Fruit fly (Drosophila melanogaster) whole organism, embryonic: ENCODE measurements around the gene CG7352.

Experiments
- CG10147 ChIP-seq: fragments of 200-800 bp; sonication (Bioruptor generic); optimal IDR thresholded peaks from 2 replicates; lab custom pipeline; 2019; ENCODE audit warnings: missing biosample characterization, mild to moderate bottlenecking, missing genetic modification characterization, moderate library complexity
- CG10979 ChIP-seq: fragments of 200-800 bp; sonication (Bioruptor generic); optimal IDR thresholded peaks from 2 replicates; lab custom pipeline; 2018; ENCODE audit warnings: missing biosample characterization, mild to moderate bottlenecking, missing genetic modification characterization, moderate library complexity
- CG11695 ChIP-seq: fragments of 200-800 bp; sonication (Bioruptor generic); IDR thresholded peaks from 3 replicates; pipeline ENCODE4 v1.3.6; 2022; ENCODE audit warnings: missing biosample characterization, missing genetic modification characterization
- CG12155 ChIP-seq: fragments of 200-800 bp; sonication (Bioruptor generic); optimal IDR thresholded peaks from 3 replicates; lab custom pipeline; 2016; ENCODE audit warnings: missing biosample characterization, missing genetic modification characterization
- CG12219 ChIP-seq: fragments of 200-800 bp; sonication (Bioruptor generic); optimal IDR thresholded peaks from 3 replicates; lab custom pipeline; 2018; ENCODE audit warnings: missing biosample characterization, mild to moderate bottlenecking, missing genetic modification characterization
- CG14050 ChIP-seq: fragments of 200-800 bp; sonication (Bioruptor generic); IDR thresholded peaks from 3 replicates; pipeline ENCODE4 v1.3.6; 2022; ENCODE audit warnings: missing biosample characterization, missing genetic modification characterization
- CG14860 ChIP-seq: fragments of 200-800 bp; sonication (Bioruptor generic); IDR thresholded peaks from 3 replicates; pipeline ENCODE4 v1.3.6; 2022; ENCODE audit warnings: missing biosample characterization, missing genetic modification characterization; ENCODE audit not compliant: partially characterized antibody
- CG16815 ChIP-seq: fragments of 200-800 bp; sonication (Bioruptor generic); optimal IDR thresholded peaks from 3 replicates; lab custom pipeline; 2017; ENCODE audit warnings: missing biosample characterization, mild to moderate bottlenecking, missing genetic modification characterization
- CG1792 ChIP-seq: fragments of 200-800 bp; sonication (Bioruptor generic); optimal IDR thresholded peaks from 2 replicates; lab custom pipeline; 2016; ENCODE audit warnings: missing biosample characterization, missing genetic modification characterization
- CG2116 ChIP-seq: fragments of 200-800 bp; sonication (Bioruptor generic); optimal IDR thresholded peaks from 3 replicates; lab custom pipeline; 2018; ENCODE audit warnings: missing biosample characterization, mild to moderate bottlenecking, missing genetic modification characterization
- CG30431 ChIP-seq: fragments of 200-800 bp; sonication (Bioruptor generic); optimal IDR thresholded peaks from 2 replicates; lab custom pipeline; 2017; ENCODE audit warnings: missing biosample characterization, missing genetic modification characterization
- CG31441 ChIP-seq: fragments of 200-800 bp; sonication (Bioruptor generic); IDR thresholded peaks from 2 replicates; pipeline ENCODE4 v1.3.6; 2022; ENCODE audit warnings: missing biosample characterization, missing genetic modification characterization
- CG3281 ChIP-seq: fragments of 200-800 bp; sonication (Bioruptor generic); optimal IDR thresholded peaks from 3 replicates; lab custom pipeline; 2017; ENCODE audit warnings: missing biosample characterization, mild to moderate bottlenecking, missing genetic modification characterization
- CG33213 ChIP-seq: fragments of 200-800 bp; sonication (Bioruptor generic); optimal IDR thresholded peaks from 3 replicates; lab custom pipeline; 2016; ENCODE audit warnings: missing biosample characterization, missing genetic modification characterization
- CG3407 ChIP-seq: fragments of 200-800 bp; sonication (Bioruptor generic); optimal IDR thresholded peaks from 2 replicates; lab custom pipeline; 2018; ENCODE audit warnings: missing biosample characterization, mild to moderate bottlenecking, missing genetic modification characterization
- CG3995 ChIP-seq: fragments of 200-800 bp; sonication (Bioruptor generic); optimal IDR thresholded peaks from 3 replicates; lab custom pipeline; 2016; ENCODE audit warnings: missing biosample characterization, missing genetic modification characterization
- CG4360 ChIP-seq: fragments of 200-800 bp; sonication (Bioruptor generic); IDR thresholded peaks from 2 replicates; pipeline ENCODE4 v1.3.6; 2022; ENCODE audit warnings: missing biosample characterization, missing genetic modification characterization
- CG43689 ChIP-seq: fragments of 200-800 bp; sonication (Bioruptor generic); IDR thresholded peaks from 2 replicates; pipeline ENCODE4 v1.3.6; 2022; ENCODE audit warnings: missing biosample characterization, missing genetic modification characterization
- CG4424 ChIP-seq: fragments of 200-800 bp; sonication (Bioruptor generic); optimal IDR thresholded peaks from 3 replicates; lab custom pipeline; 2016; ENCODE audit warnings: missing biosample characterization, missing genetic modification characterization
- CG5245 ChIP-seq: fragments of 200-800 bp; sonication (Bioruptor generic); optimal IDR thresholded peaks from 3 replicates; lab custom pipeline; 2016; ENCODE audit warnings: missing biosample characterization, missing genetic modification characterization
- CG6765 ChIP-seq: fragments of 200-800 bp; sonication (Bioruptor generic); optimal IDR thresholded peaks from 3 replicates; lab custom pipeline; 2017; ENCODE audit warnings: missing biosample characterization, mild to moderate bottlenecking, missing genetic modification characterization
- CG9215 ChIP-seq: fragments of 200-800 bp; sonication (Bioruptor generic); IDR thresholded peaks from 2 replicates; pipeline ENCODE4 v1.3.6; 2022; ENCODE audit warnings: missing biosample characterization, missing genetic modification characterization
- CrebB ChIP-seq: fragments of 200-800 bp; sonication (Bioruptor generic); optimal IDR thresholded peaks from 3 replicates; lab custom pipeline; 2018; ENCODE audit warnings: missing biosample characterization, mild to moderate bottlenecking, missing genetic modification characterization
- Dad ChIP-seq: fragments of 200-800 bp; sonication (Bioruptor generic); optimal IDR thresholded peaks from 3 replicates; lab custom pipeline; 2016; ENCODE audit warnings: missing biosample characterization, missing genetic modification characterization
- E2f2 ChIP-seq: fragments of 200-800 bp; sonication (Bioruptor generic); IDR thresholded peaks from 2 replicates; pipeline ENCODE4 v1.3.6; 2022; ENCODE audit warnings: missing biosample characterization, missing genetic modification characterization
- Hr39 ChIP-seq: fragments of >200 bp; optimal IDR thresholded peaks from 2 replicates; lab custom pipeline; 2017
- Jarid2 ChIP-seq: fragments of 200-800 bp; sonication (Bioruptor generic); optimal IDR thresholded peaks from 3 replicates; lab custom pipeline; 2017; ENCODE audit warnings: mild to moderate bottlenecking, missing biosample characterization, missing genetic modification reagents, missing genetic modification characterization
- Lhr ChIP-seq: fragments of 200-800 bp; sonication (Bioruptor generic); optimal IDR thresholded peaks from 3 replicates; lab custom pipeline; 2017; ENCODE audit warnings: mild to moderate bottlenecking, missing biosample characterization, missing genetic modification reagents, missing genetic modification characterization
- Neu2 ChIP-seq: fragments of 200-800 bp; sonication (Bioruptor generic); optimal IDR thresholded peaks from 3 replicates; lab custom pipeline; 2016; ENCODE audit warnings: missing biosample characterization, missing genetic modification characterization, borderline replicate concordance
- Nf-YC ChIP-seq: fragments of 200-800 bp; optimal IDR thresholded peaks from 3 replicates; lab custom pipeline; 2019; ENCODE audit warnings: missing biosample characterization, mild to moderate bottlenecking, missing genetic modification characterization, moderate library complexity
- PHDP ChIP-seq: fragments of 200-800 bp; sonication (Bioruptor generic); optimal IDR thresholded peaks from 3 replicates; lab custom pipeline; 2018; ENCODE audit warnings: missing biosample characterization, mild to moderate bottlenecking, missing genetic modification characterization, moderate library complexity
- Rfx ChIP-seq: fragments of 200-800 bp; sonication (Bioruptor generic); IDR thresholded peaks from 2 replicates; pipeline ENCODE4 v1.3.6; 2022; ENCODE audit warnings: missing biosample characterization, missing genetic modification characterization
- Side ChIP-seq: fragments of 200-800 bp; sonication (Bioruptor generic); optimal IDR thresholded peaks from 2 replicates; lab custom pipeline; 2016; ENCODE audit warnings: missing biosample characterization, missing genetic modification characterization
- Taf1 ChIP-seq: fragments of 200-800 bp; sonication (Bioruptor generic); IDR thresholded peaks from 2 replicates; pipeline ENCODE4 v1.3.6; 2022; ENCODE audit warnings: missing biosample characterization, missing genetic modification characterization
- dmrt99B ChIP-seq: fragments of 200-800 bp; sonication (Bioruptor generic); optimal IDR thresholded peaks from 2 replicates; lab custom pipeline; 2018; ENCODE audit warnings: missing biosample characterization, mild to moderate bottlenecking, missing genetic modification characterization, moderate library complexity
- ems ChIP-seq: fragments of 200-800 bp; sonication (Bioruptor generic); optimal IDR thresholded peaks from 3 replicates; lab custom pipeline; 2016; ENCODE audit warnings: missing biosample characterization, missing genetic modification characterization
- fd64A ChIP-seq: fragments of 200-800 bp; sonication (Bioruptor generic); optimal IDR thresholded peaks from 3 replicates; lab custom pipeline; 2018; ENCODE audit warnings: missing biosample characterization, mild to moderate bottlenecking, missing genetic modification characterization
- fru ChIP-seq: fragments of >200 bp; optimal IDR thresholded peaks from 2 replicates; lab custom pipeline; 2017
- gcm ChIP-seq: fragments of 200-800 bp; sonication (Bioruptor generic); optimal IDR thresholded peaks from 2 replicates; lab custom pipeline; 2019; ENCODE audit warnings: missing biosample characterization, mild to moderate bottlenecking, missing genetic modification characterization, moderate library complexity
- gsb ChIP-seq: fragments of 200-800 bp; sonication (Bioruptor generic); IDR thresholded peaks from 2 replicates; pipeline ENCODE4 v1.3.6; 2022; ENCODE audit warnings: missing biosample characterization, missing genetic modification characterization
- luna ChIP-seq: fragments of 200-800 bp; sonication (Bioruptor generic); optimal IDR thresholded peaks from 2 replicates; lab custom pipeline; 2016; ENCODE audit warnings: missing biosample characterization, missing genetic modification characterization
- odd ChIP-seq: fragments of 200-800 bp; sonication (Bioruptor generic); optimal IDR thresholded peaks from 2 replicates; lab custom pipeline; 2017; ENCODE audit warnings: missing biosample characterization, mild to moderate bottlenecking, missing genetic modification characterization
- pros ChIP-seq: fragments of 200-800 bp; sonication (Bioruptor generic); optimal IDR thresholded peaks from 3 replicates; lab custom pipeline; 2019; ENCODE audit warnings: missing biosample characterization, mild to moderate bottlenecking, missing genetic modification characterization, moderate library complexity
- sc ChIP-seq, 3 experiments: fragments of >200 bp in 2 of 3; fragments of 200-800 bp in 1 of 3; sonication (Bioruptor generic) in 1 of 3; optimal IDR thresholded peaks; 2 replicates in 2 of 3; 3 replicates in 1 of 3; lab custom pipeline; 2017; ENCODE audit warnings: mild to moderate bottlenecking in 1 of 3, missing biosample characterization in 1 of 3, missing genetic modification characterization in 1 of 3, missing genetic modification reagents in 1 of 3
- sens-2 ChIP-seq: fragments of 200-800 bp; sonication (Bioruptor generic); IDR thresholded peaks from 2 replicates; pipeline ENCODE4 v1.3.6; 2022; ENCODE audit warnings: missing biosample characterization, missing genetic modification characterization
- seq ChIP-seq: fragments of 200-800 bp; sonication (Bioruptor generic); IDR thresholded peaks from 2 replicates; pipeline ENCODE4 v1.3.6; 2022; ENCODE audit warnings: missing biosample characterization, missing genetic modification characterization
- slp2 ChIP-seq: fragments of 200-800 bp; sonication (Bioruptor generic); optimal IDR thresholded peaks from 2 replicates; lab custom pipeline; 2016; ENCODE audit warnings: missing biosample characterization, missing genetic modification characterization
- sna ChIP-seq: fragments of 200-800 bp; sonication (Bioruptor generic); IDR thresholded peaks from 2 replicates; pipeline ENCODE4 v1.3.6; 2022; ENCODE audit warnings: missing biosample characterization, missing genetic modification characterization; ENCODE audit not compliant: partially characterized antibody
- ssp ChIP-seq: fragments of 200-800 bp; sonication (Bioruptor generic); IDR thresholded peaks from 2 replicates; pipeline ENCODE4 v1.3.6; 2022; ENCODE audit warnings: missing biosample characterization, missing genetic modification characterization
- tgo ChIP-seq: fragments of 200-800 bp; sonication (Bioruptor generic); IDR thresholded peaks from 3 replicates; pipeline ENCODE4 v1.3.6; 2022; ENCODE audit warnings: missing biosample characterization, missing genetic modification characterization
- tx ChIP-seq: fragments of 200-800 bp; sonication (Bioruptor generic); optimal IDR thresholded peaks from 2 replicates; lab custom pipeline; 2016; ENCODE audit warnings: missing biosample characterization, missing genetic modification characterization

Gene CG7352

DNA sequence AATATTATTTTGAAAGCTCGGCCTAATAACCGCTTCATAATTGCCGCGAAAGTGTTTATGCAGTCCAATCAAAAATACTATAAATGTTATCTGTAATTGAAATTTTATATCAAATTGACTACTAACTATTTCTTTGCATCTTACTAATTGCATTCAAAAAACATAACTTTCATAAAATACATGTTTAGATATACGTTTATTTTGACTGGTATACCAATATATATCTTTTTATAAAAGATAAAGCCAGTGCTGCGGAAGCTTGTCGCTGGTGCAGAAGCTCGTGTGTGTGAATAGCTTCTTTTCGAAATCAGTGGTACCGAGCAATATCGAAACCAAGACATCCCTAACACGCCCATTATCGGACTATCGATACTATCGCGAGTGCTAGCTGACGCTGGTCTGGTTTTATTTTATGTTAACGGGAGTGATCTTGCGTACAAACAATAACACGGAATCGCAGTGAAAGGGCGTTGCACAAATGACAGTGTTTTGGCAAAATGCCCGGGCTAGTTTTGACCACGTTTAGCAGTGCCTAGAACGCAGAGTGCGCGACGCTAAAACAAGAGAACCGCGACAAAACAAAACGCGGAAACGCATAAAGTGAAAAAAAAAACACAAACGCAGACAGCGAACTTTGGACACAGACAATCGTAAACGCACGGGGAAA lies 2.2 kb downstream of the CG7352 start, which contains the start of gene Atg13 (continued):
- no peak for TF ChIP-seq pros
- TF ChIP-seq ems (GFP tag; lab: Kevin White, UChicago), result no peak
- TF ChIP-seq CG4424, result peak; percentile 23
- TF ChIP-seq gsb (GFP tag; lab: Robert Waterston, UW), result no peak
- no peak for TF ChIP-seq CG31441 (GFP tag; lab: Robert Waterston, UW)
- TF ChIP-seq dmrt99B (tag; lab: Kevin White, UChicago), result no peak
- TF ChIP-seq CG12155, result peak; percentile 20
- TF ChIP-seq CG30431 (GFP tag; lab: Kevin White, UChicago), result no peak
- TF ChIP-seq CG4360 (GFP tag; lab: Robert Waterston, UW), result no peak
- TF ChIP-seq slp2 (GFP tag; lab: Kevin White, UChicago), result no peak
- TF ChIP-seq CG11695, result no peak
- TF ChIP-seq CG33213 (GFP tag; lab: Kevin White, UChicago), result no peak
- peak; percentile 3 for TF ChIP-seq CG10147
- no peak for TF ChIP-seq CG10979 (tag; lab: Kevin White, UChicago)
- TF ChIP-seq Nf-YC, result peak; percentile 62
- no peak for TF ChIP-seq CrebB
- no peak for TF ChIP-seq CG5245 (GFP tag; lab: Kevin White, UChicago)
- TF ChIP-seq CG9215, result no peak
- TF ChIP-seq CG3995, result no peak
- TF ChIP-seq CG2116 (GFP tag; lab: Kevin White, UChicago), result peak; percentile 96
- no peak; the same call in 2 of the 3 replicates for TF ChIP-seq tgo
- no peak for TF ChIP-seq Jarid2 (GFP tag; lab: Kevin White, UChicago)
- TF ChIP-seq CG1792, result no peak
- no peak for TF ChIP-seq Neu2 (GFP tag; lab: Kevin White, UChicago)
- TF ChIP-seq sc (optimal IDR thresholded peaks at IDR 0.05; lab: Kevin White, UChicago), result no peak
- TF ChIP-seq sc (GFP tag; optimal IDR thresholded peaks at IDR 0.05; lab: Kevin White, UChicago), result no peak
- TF ChIP-seq CG3281 (GFP tag; lab: Kevin White, UChicago), result no peak
- TF ChIP-seq Rfx (GFP tag; lab: Robert Waterston, UW), result peak; percentile 37
- no peak for TF ChIP-seq Side (GFP tag; lab: Kevin White, UChicago)
- peak; percentile 5 for TF ChIP-seq Lhr (GFP tag; lab: Kevin White, UChicago)
- TF ChIP-seq sna (GFP tag; lab: Robert Waterston, UW), result peak; percentile 44
- TF ChIP-seq Taf1, result no peak
- no peak for TF ChIP-seq Dad (GFP tag; lab: Kevin White, UChicago)
- TF ChIP-seq ssp (GFP tag; lab: Robert Waterston, UW), result peak; percentile 94
- no peak for TF ChIP-seq CG12219
- TF ChIP-seq luna (GFP tag; lab: Kevin White, UChicago), result no peak
- TF ChIP-seq Hr39 (lab: Kevin White, UChicago), result no peak
- TF ChIP-seq CG16815, result peak; percentile 32
- TF ChIP-seq E2f2 (GFP tag; lab: Robert Waterston, UW), result no peak; the same call in 1 of the 2 replicates
- TF ChIP-seq fru (lab: Kevin White, UChicago), result no peak
- no peak for TF ChIP-seq seq (GFP tag; lab: Robert Waterston, UW)
- TF ChIP-seq sens-2, result no peak
- no peak for TF ChIP-seq tx
- no peak for TF ChIP-seq CG43689 (GFP tag; lab: Robert Waterston, UW)
- peak; percentile 68 for TF ChIP-seq CG14860 (GFP tag; lab: Robert Waterston, UW)
- no peak for TF ChIP-seq gcm
- no peak for TF ChIP-seq CG14050 (GFP tag; lab: Robert Waterston, UW)
- no peak for TF ChIP-seq fd64A
- no peak for TF ChIP-seq CG6765 (GFP tag; lab: Kevin White, UChicago)
- no peak for TF ChIP-seq PHDP (tag; lab: Kevin White, UChicago)
- TF ChIP-seq CG3407 (GFP tag; lab: Kevin White, UChicago), result no peak
- no peak for TF ChIP-seq odd (GFP tag; lab: Kevin White, UChicago)
